Worm (Caenorhabditis elegans): Measurements from ENCODE around the gene str-185.

The str-185 gene

ce11 chrIV:4407055-4407461 lies 22.7 kb downstream of the str-185 start (continued):
- TF ChIP-seq saeg-2 (GFP tag; IDR thresholded peaks at IDR 0.05) (no peak), lin-13 (GFP tag; optimal IDR thresholded peaks at IDR 0.05) (peak; percentile 8), nhr-42 (GFP tag; IDR thresholded peaks at IDR 0.05) (peak; percentile 39; the same call in 1 of the 2 replicates), spr-3 (GFP tag; optimal IDR thresholded peaks at IDR 0.05) (no peak), pha-4 (GFP tag; IDR thresholded peaks at IDR 0.05) (peak; percentile 93), pha-4 (tag; optimal IDR thresholded peaks at IDR 0.05) (peak; percentile 55), ceh-44 (GFP tag; IDR thresholded peaks at IDR 0.05) (no peak), ztf-7 (tag; optimal IDR thresholded peaks at IDR 0.05) (no peak), T26A8.4 (GFP tag; IDR thresholded peaks at IDR 0.05) (peak; percentile 23; the same call in 1 of the 2 replicates)

DNA sequence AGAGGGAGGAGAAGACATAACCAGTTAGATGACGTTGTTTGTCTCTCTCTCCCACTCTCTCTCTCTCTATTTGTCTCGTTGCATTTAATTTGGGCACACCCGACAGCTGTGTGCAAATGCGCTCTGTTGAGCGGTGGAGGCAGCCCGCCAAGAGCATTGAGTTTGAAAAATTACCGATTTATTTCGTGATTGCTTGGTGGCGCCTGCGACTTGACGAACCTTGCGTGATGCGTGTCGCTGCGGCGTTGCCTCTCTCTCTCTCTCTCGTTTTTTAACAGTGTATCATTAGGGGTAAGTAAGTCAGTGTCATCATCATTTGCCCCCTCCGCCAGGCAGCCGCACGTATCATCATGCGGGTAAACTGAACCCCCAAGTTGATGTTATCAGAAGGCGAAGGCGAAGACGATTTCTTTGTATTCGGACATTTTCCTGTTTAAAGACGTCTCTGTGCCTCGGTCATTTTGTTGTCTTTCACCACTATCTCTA lies 23.7 kb downstream of the str-185 start:
- TF ChIP-seq ZK546.5 (tag; optimal IDR thresholded peaks at IDR 0.05) (no peak), saeg-2 (GFP tag; IDR thresholded peaks at IDR 0.05) (0 out of 2 replicates have a peak, but pooled peaks have one; percentile 24), pha-4 (GFP tag; IDR thresholded peaks at IDR 0.05) (no peak), pha-4 (tag; optimal IDR thresholded peaks at IDR 0.05) (no peak), mxl-3 (GFP tag; optimal IDR thresholded peaks at IDR 0.05) (peak; percentile 41), nhr-6 (tag; optimal IDR thresholded peaks at IDR 0.05) (peak; percentile 44), lsy-2 (tag; optimal IDR thresholded peaks at IDR 0.05) (peak; percentile 54 to 67), daf-16 (GFP tag; optimal IDR thresholded peaks at IDR 0.05) (no peak), daf-16 (tag; optimal IDR thresholded peaks at IDR 0.05) (peak; percentile 80), aly-2 (tag; optimal IDR thresholded peaks at IDR 0.05) (no peak), ceh-44 (GFP tag; IDR thresholded peaks at IDR 0.05) (0 out of 2 replicates have a peak, but pooled peaks have one; percentile 44), Y5F2A.4 (GFP tag; optimal IDR thresholded peaks at IDR 0.05) (no peak), fos-1 (tag; optimal IDR thresholded peaks at IDR 0.05) (no peak), lin-38 (GFP tag; IDR thresholded peaks at IDR 0.05) (peak; percentile 89), lin-1 (GFP tag; IDR thresholded peaks at IDR 0.05) (peak; percentile 79), zag-1 (tag; optimal IDR thresholded peaks at IDR 0.05) (no peak), ama-1 (optimal IDR thresholded peaks at IDR 0.05) (peak; percentile 40), nhr-28 (tag; optimal IDR thresholded peaks at IDR 0.05) (peak; percentile 69), pqm-1 (tag; optimal IDR thresholded peaks at IDR 0.05) (peak; percentile 31), F26F4.8 (GFP tag; conservative IDR thresholded peaks at IDR 0.05) (no peak), unc-39 (tag; optimal IDR thresholded peaks at IDR 0.05) (no peak), arid-1 (GFP tag; conservative IDR thresholded peaks at IDR 0.05) (no peak), T20F7.1 (GFP tag; optimal IDR thresholded peaks at IDR 0.05) (peak; percentile 38), dmd-6 (GFP tag; IDR thresholded peaks at IDR 0.05) (peak; percentile 67), sdz-12 (GFP tag; optimal IDR thresholded peaks at IDR 0.05) (peak; percentile 58), nhr-48 (tag; optimal IDR thresholded peaks at IDR 0.05) (peak; percentile 59), rbr-2 (tag; optimal IDR thresholded peaks at IDR 0.05) (peak; percentile 70), egl-43 (GFP tag; IDR thresholded peaks at IDR 0.05) (peak; percentile 61; the same call in 1 of the 2 replicates), set-16 (GFP tag; IDR thresholded peaks at IDR 0.05) (peak; percentile 53), unc-62 (GFP tag; optimal IDR thresholded peaks at IDR 0.05 in 1 of 2) (peak in 1 of 2 experiments; percentile 100), unc-62 (tag; optimal IDR thresholded peaks at IDR 0.05) (no peak), ceh-20 (GFP tag; IDR thresholded peaks at IDR 0.05) (no peak), F37D6.2 (tag; optimal IDR thresholded peaks at IDR 0.05) (peak; percentile 51), vab-7 (GFP tag; IDR thresholded peaks at IDR 0.05) (no peak), daf-19 (GFP tag; conservative IDR thresholded peaks at IDR 0.05) (no peak), ceh-62 (tag; optimal IDR thresholded peaks at IDR 0.05) (no peak), nhr-25 (tag; optimal IDR thresholded peaks at IDR 0.05; ENCODE audit: borderline replicate concordance, insufficient read depth) (peak; percentile 8), mes-2 (tag; optimal IDR thresholded peaks at IDR 0.05; ENCODE audit: poor library complexity, severe bottlenecking) (peak; percentile 49), nhr-11 (tag; optimal IDR thresholded peaks at IDR 0.05) (peak; percentile 42), daf-12 (tag; optimal IDR thresholded peaks at IDR 0.05) (no peak), mdl-1 (tag; optimal IDR thresholded peaks at IDR 0.05) (peak; percentile 32 to 58), nhr-10 (tag; optimal IDR thresholded peaks at IDR 0.05) (no peak), Y48G9A.11 (GFP tag; IDR thresholded peaks at IDR 0.05) (no peak), mep-1 (tag; optimal IDR thresholded peaks at IDR 0.05) (peak; percentile 84), snpc-4 (tag; optimal IDR thresholded peaks at IDR 0.05) (no peak)
